Fruit fly (Drosophila melanogaster) whole organism, prepupa: ENCODE data around the gene hth.

Source experiments
- Blimp-1 ChIP-seq: fragments of 200-800 bp; sonication (Bioruptor generic); optimal IDR thresholded peaks from 3 replicates; lab custom pipeline; 2017; ENCODE audit warnings: missing biosample characterization, missing genetic modification characterization, mild to moderate bottlenecking, moderate library complexity, missing genetic modification reagents
- CG11902 ChIP-seq: fragments of 200-800 bp; sonication (Bioruptor generic); optimal IDR thresholded peaks from 3 replicates; lab custom pipeline; 2016; ENCODE audit warnings: missing biosample characterization, missing genetic modification characterization
- CG15336 ChIP-seq: fragments of 200-800 bp; sonication (Bioruptor generic); IDR thresholded peaks from 2 replicates; pipeline ENCODE4 v1.3.6; 2022; ENCODE audit warnings: missing biosample characterization, missing genetic modification characterization
- CG1621 ChIP-seq: fragments of 200-800 bp; sonication (Bioruptor generic); optimal IDR thresholded peaks from 3 replicates; lab custom pipeline; 2018; ENCODE audit warnings: missing biosample characterization, mild to moderate bottlenecking, missing genetic modification characterization
- CG3032 ChIP-seq: fragments of 200-800 bp; optimal IDR thresholded peaks from 2 replicates; lab custom pipeline; 2019; ENCODE audit warnings: missing biosample characterization, mild to moderate bottlenecking, missing genetic modification characterization, moderate library complexity
- CG31627 ChIP-seq: fragments of 200-800 bp; sonication (Bioruptor generic); optimal IDR thresholded peaks from 3 replicates; lab custom pipeline; 2016; ENCODE audit warnings: missing biosample characterization, missing genetic modification characterization
- CG34406 ChIP-seq: fragments of 200-800 bp; sonication (Bioruptor generic); optimal IDR thresholded peaks from 3 replicates; lab custom pipeline; 2016; ENCODE audit warnings: missing biosample characterization, missing genetic modification characterization
- CG3919 ChIP-seq: fragments of 200-800 bp; sonication (Bioruptor generic); optimal IDR thresholded peaks from 3 replicates; lab custom pipeline; 2016; ENCODE audit warnings: missing biosample characterization, missing genetic modification characterization
- CG4318 ChIP-seq: fragments of 200-800 bp; sonication (Bioruptor generic); optimal IDR thresholded peaks from 3 replicates; lab custom pipeline; 2017; ENCODE audit warnings: missing biosample characterization, mild to moderate bottlenecking, missing genetic modification characterization
- CG6163 ChIP-seq: fragments of 200-800 bp; sonication (Bioruptor generic); IDR thresholded peaks from 3 replicates; pipeline ENCODE4 v1.3.6; 2022; ENCODE audit warnings: missing biosample characterization, missing genetic modification characterization
- CG6276 ChIP-seq: fragments of 200-800 bp; sonication (Bioruptor generic); optimal IDR thresholded peaks from 2 replicates; lab custom pipeline; 2017; ENCODE audit warnings: missing biosample characterization, mild to moderate bottlenecking, missing genetic modification characterization
- CG6792 ChIP-seq: fragments of 200-800 bp; sonication (Bioruptor generic); optimal IDR thresholded peaks from 3 replicates; lab custom pipeline; 2016; ENCODE audit warnings: missing biosample characterization, missing genetic modification characterization
- CG6808 ChIP-seq: fragments of 200-800 bp; sonication (Bioruptor generic); optimal IDR thresholded peaks from 3 replicates; lab custom pipeline; 2017; ENCODE audit warnings: missing biosample characterization, missing genetic modification characterization, mild to moderate bottlenecking, moderate library complexity, missing genetic modification reagents
- CG6854 ChIP-seq: fragments of 200-800 bp; sonication (Bioruptor generic); optimal IDR thresholded peaks from 2 replicates; lab custom pipeline; 2017; ENCODE audit warnings: missing biosample characterization, mild to moderate bottlenecking, missing genetic modification characterization
- CG7368 ChIP-seq: fragments of 200-800 bp; sonication (Bioruptor generic); optimal IDR thresholded peaks from 3 replicates; lab custom pipeline; 2016; ENCODE audit warnings: missing biosample characterization, missing genetic modification characterization
- CG9139 ChIP-seq: fragments of 200-800 bp; sonication (Bioruptor generic); optimal IDR thresholded peaks from 3 replicates; lab custom pipeline; 2017; ENCODE audit warnings: missing biosample characterization, mild to moderate bottlenecking, missing genetic modification characterization
- Eip75B ChIP-seq: fragments of 200-800 bp; sonication (Bioruptor generic); optimal IDR thresholded peaks from 3 replicates; lab custom pipeline; 2016; ENCODE audit warnings: missing biosample characterization, missing genetic modification characterization
- Eip78C ChIP-seq: fragments of 200-800 bp; sonication (Bioruptor generic); peaks from one replicate; lab custom pipeline; 2016; ENCODE audit warnings: missing biosample characterization, missing genetic modification characterization
- Eip93F ChIP-seq: fragments of 200-800 bp; sonication (Bioruptor generic); optimal IDR thresholded peaks from 2 replicates; lab custom pipeline; 2016; ENCODE audit warnings: missing biosample characterization, mild to moderate bottlenecking, missing genetic modification characterization
- Ets96B ChIP-seq: fragments of 200-800 bp; optimal IDR thresholded peaks from 2 replicates; lab custom pipeline; 2019; ENCODE audit warnings: missing biosample characterization, mild to moderate bottlenecking, missing genetic modification characterization, moderate library complexity
- Hr38 ChIP-seq: sonication (Bioruptor generic); optimal IDR thresholded peaks from 2 replicates; lab custom pipeline; 2016; ENCODE audit warnings: missing biosample characterization, missing genetic modification characterization
- Hr4 ChIP-seq: fragments of 200-800 bp; sonication (Bioruptor generic); optimal IDR thresholded peaks from 3 replicates; lab custom pipeline; 2016; ENCODE audit warnings: missing biosample characterization, missing genetic modification characterization
- Lpt ChIP-seq: fragments of 200-800 bp; sonication (Bioruptor generic); optimal IDR thresholded peaks from 3 replicates; lab custom pipeline; 2016; ENCODE audit warnings: missing biosample characterization, missing genetic modification characterization
- Met ChIP-seq: fragments of 200-800 bp; sonication (Bioruptor generic); optimal IDR thresholded peaks from 3 replicates; lab custom pipeline; 2016; ENCODE audit warnings: missing biosample characterization, missing genetic modification characterization
- Smox ChIP-seq: fragments of 200-800 bp; sonication (Bioruptor generic); optimal IDR thresholded peaks from 3 replicates; lab custom pipeline; 2016; ENCODE audit warnings: missing biosample characterization, missing genetic modification characterization
- Sox14 ChIP-seq: fragments of 200-800 bp; sonication (Bioruptor generic); optimal IDR thresholded peaks from 3 replicates; lab custom pipeline; 2016; ENCODE audit warnings: missing biosample characterization, missing genetic modification characterization
- Sox15 ChIP-seq: fragments of 200-800 bp; sonication (Bioruptor generic); optimal IDR thresholded peaks from 3 replicates; lab custom pipeline; 2016; ENCODE audit warnings: missing biosample characterization, missing genetic modification characterization
- acj6 ChIP-seq: fragments of 200-800 bp; sonication (Bioruptor generic); optimal IDR thresholded peaks from 3 replicates; lab custom pipeline; 2016; ENCODE audit warnings: missing biosample characterization, missing genetic modification characterization
- cyc ChIP-seq: fragments of 200-800 bp; sonication (Bioruptor generic); optimal IDR thresholded peaks from 3 replicates; lab custom pipeline; 2016; ENCODE audit warnings: missing biosample characterization, missing genetic modification characterization
- dac ChIP-seq: fragments of 200-800 bp; sonication (Bioruptor generic); optimal IDR thresholded peaks from 2 replicates; lab custom pipeline; 2017; ENCODE audit warnings: missing biosample characterization, mild to moderate bottlenecking, missing genetic modification characterization
- dsx ChIP-seq: fragments of 200-800 bp; optimal IDR thresholded peaks from 3 replicates; lab custom pipeline; 2019; ENCODE audit warnings: missing biosample characterization, mild to moderate bottlenecking, missing genetic modification characterization, moderate library complexity; ENCODE audit not compliant: poor library complexity, severe bottlenecking
- eg ChIP-seq: fragments of 200-800 bp; sonication (Bioruptor generic); IDR thresholded peaks from 3 replicates; pipeline ENCODE4 v1.3.6; 2022; ENCODE audit warnings: missing biosample characterization, missing genetic modification characterization
- esn ChIP-seq: fragments of 200-800 bp; sonication (Bioruptor generic); optimal IDR thresholded peaks from 2 replicates; lab custom pipeline; 2016; ENCODE audit warnings: missing biosample characterization, mild to moderate bottlenecking, missing genetic modification characterization, moderate library complexity
- fkh ChIP-seq: fragments of 200-800 bp; sonication (Bioruptor generic); optimal IDR thresholded peaks from 3 replicates; lab custom pipeline; 2017; ENCODE audit warnings: missing biosample characterization, mild to moderate bottlenecking, missing genetic modification characterization, moderate library complexity
- lz ChIP-seq: fragments of 200-800 bp; sonication (Bioruptor generic); optimal IDR thresholded peaks from 3 replicates; lab custom pipeline; 2016; ENCODE audit warnings: missing biosample characterization, missing genetic modification characterization
- net ChIP-seq: fragments of 200-800 bp; sonication (Bioruptor generic); optimal IDR thresholded peaks from 3 replicates; lab custom pipeline; 2016; ENCODE audit warnings: missing biosample characterization, missing genetic modification characterization
- salr ChIP-seq, 2 experiments: fragments of 200-800 bp; sonication (Bioruptor generic); optimal IDR thresholded peaks; 3 replicates each; lab custom pipeline; 2016 to 2018; ENCODE audit warnings: missing biosample characterization in 2 of 2, missing genetic modification characterization in 2 of 2, mild to moderate bottlenecking in 1 of 2
- ss ChIP-seq, 2 experiments: fragments of 200-800 bp; sonication (Bioruptor generic); optimal IDR thresholded peaks; 2 replicates in 1 of 2; 3 replicates in 1 of 2; lab custom pipeline; 2017 to 2018; ENCODE audit warnings: mild to moderate bottlenecking in 2 of 2, missing biosample characterization in 2 of 2, missing genetic modification characterization in 2 of 2, moderate library complexity in 1 of 2
- svp ChIP-seq: fragments of 200-800 bp; sonication (Bioruptor generic); peaks from one replicate; lab custom pipeline; 2016; ENCODE audit warnings: missing biosample characterization, missing genetic modification characterization
- topi ChIP-seq: fragments of 200-800 bp; sonication (Bioruptor generic); optimal IDR thresholded peaks from 3 replicates; lab custom pipeline; 2016; ENCODE audit warnings: missing biosample characterization, missing genetic modification characterization
- vri ChIP-seq: fragments of 200-800 bp; sonication (Bioruptor generic); optimal IDR thresholded peaks from 3 replicates; lab custom pipeline; 2016; ENCODE audit warnings: missing biosample characterization, mild to moderate bottlenecking, missing genetic modification characterization

hth gene

DNA sequence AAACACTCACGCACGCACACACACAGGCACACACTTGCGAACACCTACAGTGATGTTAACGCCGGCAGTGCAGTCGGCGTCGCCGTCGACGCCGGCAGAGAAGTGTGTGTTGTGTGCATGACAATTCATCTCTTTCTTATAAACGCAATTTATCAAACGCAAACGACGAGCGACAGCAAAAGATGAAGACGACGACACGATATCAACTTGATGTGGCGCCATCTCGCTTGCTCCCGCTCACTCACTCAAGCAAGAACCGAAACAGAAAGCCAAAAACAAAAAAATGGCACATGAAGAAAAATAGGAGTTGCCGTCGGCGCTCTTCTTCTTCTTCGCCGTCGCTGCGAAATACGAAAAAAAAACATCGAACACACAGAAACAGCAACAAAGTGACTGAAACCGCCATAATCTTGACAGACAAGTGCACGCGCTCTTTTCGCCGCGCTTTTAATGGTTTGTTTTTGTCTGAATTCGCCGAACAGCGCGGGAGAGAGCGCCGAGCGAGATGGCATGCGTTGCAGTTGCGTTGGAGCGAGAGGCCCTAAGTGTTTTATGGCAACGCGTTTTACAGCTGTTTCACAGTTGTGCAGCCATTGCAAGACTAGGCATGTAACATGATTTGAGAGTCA lies 22.5 kb downstream of the hth start (continued):
- TF ChIP-seq Eip93F (GFP tag; lab: Kevin White, UChicago) (no peak), Eip78C (GFP tag; lab: Kevin White, UChicago) (peak; percentile 52), CG11902 (no peak), Met (GFP tag; lab: Kevin White, UChicago) (no peak), Sox15 (GFP tag; lab: Kevin White, UChicago) (no peak), CG31627 (GFP tag; lab: Kevin White, UChicago) (no peak), CG6276 (GFP tag; lab: Kevin White, UChicago) (peak; percentile 60), CG34406 (GFP tag; lab: Kevin White, UChicago) (no peak), Hr4 (no peak)

DNA sequence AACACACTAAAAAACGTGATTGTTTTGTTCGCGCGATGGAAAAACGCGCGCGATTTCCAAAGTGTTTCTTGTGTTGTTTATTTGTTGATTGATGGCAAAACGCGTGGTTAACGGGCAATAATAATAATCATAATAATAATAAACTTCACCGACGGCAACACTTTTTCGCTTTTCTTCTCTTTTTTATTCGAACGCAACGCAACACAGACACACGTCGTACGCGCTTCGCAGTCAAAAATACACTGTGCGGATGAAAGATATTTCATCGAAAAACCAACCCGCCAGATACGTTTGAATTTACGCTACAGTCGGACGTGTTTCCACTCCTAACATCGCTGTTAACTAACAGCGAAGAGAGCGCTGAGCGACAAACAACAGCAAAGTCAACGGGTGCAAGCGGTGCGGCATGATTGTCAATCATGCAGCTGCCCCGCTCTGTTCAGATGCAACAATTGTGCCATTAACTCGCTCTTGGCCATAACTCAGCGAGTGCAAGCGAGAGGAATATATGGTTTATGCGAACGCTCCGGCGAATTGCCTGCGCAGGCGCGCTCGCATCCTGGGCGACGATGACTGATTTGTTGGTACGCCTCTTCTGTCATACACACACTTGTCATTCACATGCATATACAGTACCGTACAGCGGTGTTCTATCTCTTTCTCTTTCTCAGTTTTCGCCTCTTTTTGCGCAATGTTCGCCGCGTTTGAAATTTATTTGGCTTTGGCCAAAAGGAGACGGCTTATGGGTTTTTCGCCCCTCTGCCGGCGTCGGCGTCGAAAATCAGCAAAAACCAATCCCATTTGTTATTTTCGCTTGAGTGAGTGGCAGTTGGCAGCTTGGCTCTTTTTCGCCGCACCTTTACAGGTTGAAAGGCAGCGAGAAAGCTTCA lies 25.1 kb downstream of the hth start:
- TF ChIP-seq CG6163, result peak; percentile 38; the same call in 1 of the 3 replicates
- TF ChIP-seq CG6808, result peak; percentile 23
- TF ChIP-seq fkh (GFP tag; lab: Kevin White, UChicago), result peak; percentile 55
- no peak for TF ChIP-seq CG4318 (GFP tag; lab: Kevin White, UChicago)
- TF ChIP-seq Met (GFP tag; lab: Kevin White, UChicago), result peak; percentile 22
- peak; percentile 7 for TF ChIP-seq Smox (GFP tag; lab: Kevin White, UChicago)
- no peak for TF ChIP-seq Hr38 (GFP tag; lab: Kevin White, UChicago)
- peak; percentile 28 for TF ChIP-seq Lpt
- peak; percentile 11 for TF ChIP-seq topi (GFP tag; lab: Kevin White, UChicago)
- TF ChIP-seq CG3032 (tag; lab: Kevin White, UChicago), result no peak
- TF ChIP-seq dsx (GFP tag; lab: Kevin White, UChicago), result peak; percentile 79
- no peak for TF ChIP-seq Eip75B (GFP tag; lab: Kevin White, UChicago)
- peak; percentile 34 for TF ChIP-seq CG3919 (GFP tag; lab: Kevin White, UChicago)
- peak; percentile 42 for TF ChIP-seq CG1621 (tag; lab: Kevin White, UChicago)
- peak; percentile 9 for TF ChIP-seq esn (GFP tag; lab: Kevin White, UChicago)
- TF ChIP-seq CG6792, result no peak
- TF ChIP-seq CG9139, result peak; percentile 28
- no peak for TF ChIP-seq Sox15 (GFP tag; lab: Kevin White, UChicago)
- TF ChIP-seq salr (GFP tag; optimal IDR thresholded peaks at IDR 0.05; lab: Kevin White, UChicago), result peak in 1 of 2 experiments; percentile 43
- TF ChIP-seq CG6854, result peak; percentile 64
- TF ChIP-seq lz (GFP tag; lab: Kevin White, UChicago), result no peak
- peak; percentile 41 for TF ChIP-seq net
- TF ChIP-seq dac (GFP tag; lab: Kevin White, UChicago), result no peak
- no peak for TF ChIP-seq acj6 (GFP tag; lab: Kevin White, UChicago)
- TF ChIP-seq eg (GFP tag; lab: Robert Waterston, UW), result peak; percentile 30
- no peak for TF ChIP-seq Hr4
- TF ChIP-seq svp (GFP tag; lab: Kevin White, UChicago), result peak; percentile 78
- TF ChIP-seq CG15336 (GFP tag; lab: Robert Waterston, UW), result no peak
- TF ChIP-seq ss (GFP tag; optimal IDR thresholded peaks at IDR 0.05; lab: Kevin White, UChicago), result peak in 1 of 2 experiments; percentile 17
- TF ChIP-seq Eip93F (GFP tag; lab: Kevin White, UChicago), result no peak
- no peak for TF ChIP-seq Blimp-1 (GFP tag; lab: Kevin White, UChicago)
- peak; percentile 7 for TF ChIP-seq vri (GFP tag; lab: Kevin White, UChicago)
- TF ChIP-seq cyc (GFP tag; lab: Kevin White, UChicago), result no peak
- TF ChIP-seq Eip78C (GFP tag; lab: Kevin White, UChicago), result peak; percentile 56
- TF ChIP-seq CG7368, result peak; percentile 29
- TF ChIP-seq Sox14 (GFP tag; lab: Kevin White, UChicago), result peak; percentile 17
- TF ChIP-seq Ets96B (tag; lab: Kevin White, UChicago), result peak; percentile 21
